Worm (Caenorhabditis elegans) whole organism, L4 larva: ENCODE measurements around the gene egg-3.
A peak's percentile ranks its signal among the peaks of the same experiment; 100 is the strongest.

ENCODE experiments used
- F10B5.3 ChIP-seq: sonication (generic microtip); optimal IDR thresholded peaks from 2 replicates; lab custom pipeline; 2016; ENCODE audit warnings: mild to moderate bottlenecking, missing genetic modification characterization, missing compliant biosample characterization
- F26F4.8 ChIP-seq: fragments of 200-800 bp; sonication (Bioruptor generic); conservative IDR thresholded peaks from 2 replicates; pipeline ENCODE4 v1.3.6; 2022; ENCODE audit warnings: missing genetic modification characterization, missing compliant biosample characterization
- F49E8.2 ChIP-seq: sonication (generic microtip); optimal IDR thresholded peaks from 2 replicates; lab custom pipeline; 2016; ENCODE audit warnings: missing compliant biosample characterization, mild to moderate bottlenecking, missing genetic modification characterization, borderline replicate concordance
- T26A8.4 ChIP-seq: fragments of 200-800 bp; sonication (Bioruptor generic); IDR thresholded peaks from 2 replicates; pipeline ENCODE4 v1.3.6; 2022; ENCODE audit warnings: missing genetic modification characterization, missing compliant biosample characterization
- Y75B8A.6 ChIP-seq: fragments of 200-800 bp; sonication (Bioruptor generic); IDR thresholded peaks from 2 replicates; pipeline ENCODE4 v1.3.6; 2022; ENCODE audit warnings: missing genetic modification reagents, missing genetic modification characterization, missing compliant biosample characterization
- ZK337.2 ChIP-seq: fragments of 200-800 bp; sonication (Bioruptor generic); IDR thresholded peaks from 2 replicates; pipeline ENCODE4 v1.3.6; 2022; ENCODE audit warnings: missing genetic modification reagents, missing genetic modification characterization, missing compliant biosample characterization
- aly-2 ChIP-seq: sonication (generic microtip); optimal IDR thresholded peaks from 2 replicates; lab custom pipeline; 2018; ENCODE audit warnings: missing biosample characterization, missing genetic modification characterization
- attf-4 ChIP-seq: sonication (generic microtip); optimal IDR thresholded peaks from 3 replicates; lab custom pipeline; 2017; ENCODE audit warnings: missing biosample characterization, missing genetic modification characterization
- ceh-20 ChIP-seq: fragments of 200-800 bp; sonication (Bioruptor generic); IDR thresholded peaks from 2 replicates; pipeline ENCODE4 v1.3.6; 2022; ENCODE audit warnings: missing genetic modification reagents, missing genetic modification characterization, missing compliant biosample characterization
- ceh-28 ChIP-seq: fragments of 150-350 bp; optimal IDR thresholded peaks from 2 replicates; lab custom pipeline; 2014; ENCODE audit warnings: missing biosample characterization, missing genetic modification reagents, missing genetic modification characterization
- ceh-44 ChIP-seq: fragments of 200-800 bp; sonication (Bioruptor generic); IDR thresholded peaks from 2 replicates; pipeline ENCODE4 v1.3.6; 2022; ENCODE audit warnings: missing genetic modification reagents, missing genetic modification characterization, missing compliant biosample characterization
- ceh-62 ChIP-seq: sonication (generic microtip); optimal IDR thresholded peaks from 2 replicates; lab custom pipeline; 2017; ENCODE audit warnings: missing biosample characterization, missing genetic modification characterization
- ceh-82 ChIP-seq: sonication (generic microtip); optimal IDR thresholded peaks from 2 replicates; lab custom pipeline; 2017; ENCODE audit warnings: missing biosample characterization, missing genetic modification characterization
- cey-2 ChIP-seq: sonication (generic microtip); optimal IDR thresholded peaks from 3 replicates; lab custom pipeline; 2017; ENCODE audit warnings: missing genetic modification characterization, mild to moderate bottlenecking, missing compliant biosample characterization, antibody characterized with exemption, borderline replicate concordance; ENCODE audit not compliant: insufficient read depth
- daf-12 ChIP-seq: fragments of 150-350 bp; optimal IDR thresholded peaks from 2 replicates; lab custom pipeline; 2014; ENCODE audit warnings: missing biosample characterization, missing genetic modification reagents, missing genetic modification characterization
- daf-16 ChIP-seq, 3 experiments: sonication (generic microtip); optimal IDR thresholded peaks; 2 replicates each; lab custom pipeline; 2016 to 2017; ENCODE audit warnings: missing genetic modification characterization in 3 of 3, missing genetic modification reagents in 3 of 3, mild to moderate bottlenecking in 2 of 3, missing compliant biosample characterization in 2 of 3, missing biosample characterization in 1 of 3, moderate library complexity in 1 of 3
- daf-8 ChIP-seq: fragments of 200-800 bp; sonication (Bioruptor generic); IDR thresholded peaks from 2 replicates; pipeline ENCODE4 v1.3.6; 2022; ENCODE audit warnings: missing genetic modification characterization, missing compliant biosample characterization
- dmd-9 ChIP-seq: fragments of 200-800 bp; sonication (Bioruptor generic); IDR thresholded peaks from 2 replicates; pipeline ENCODE4 v1.3.6; 2022; ENCODE audit warnings: missing genetic modification reagents, missing genetic modification characterization, missing compliant biosample characterization
- dpl-1 ChIP-seq: fragments of 150-350 bp; optimal IDR thresholded peaks from 2 replicates; lab custom pipeline; 2014; ENCODE audit warnings: missing biosample characterization, missing genetic modification reagents, missing genetic modification characterization
- duxl-1 ChIP-seq: sonication (generic microtip); optimal IDR thresholded peaks from 2 replicates; lab custom pipeline; 2016; ENCODE audit warnings: mild to moderate bottlenecking, missing genetic modification characterization, moderate library complexity, missing compliant biosample characterization; ENCODE audit not compliant: poor library complexity
- dve-1 ChIP-seq: sonication (generic microtip); optimal IDR thresholded peaks from 2 replicates; lab custom pipeline; 2017; ENCODE audit warnings: antibody characterized with exemption, mild to moderate bottlenecking, missing genetic modification characterization, missing compliant biosample characterization; ENCODE audit not compliant: insufficient read depth
- fos-1 ChIP-seq: fragments of 150-350 bp; optimal IDR thresholded peaks from 2 replicates; lab custom pipeline; 2014; ENCODE audit warnings: missing biosample characterization, missing genetic modification characterization
- gei-8 ChIP-seq: fragments of 200-800 bp; sonication (Bioruptor generic); optimal IDR thresholded peaks from 2 replicates; lab custom pipeline; 2018; ENCODE audit warnings: mild to moderate bottlenecking, missing genetic modification characterization, missing compliant biosample characterization
- hlh-30 ChIP-seq: sonication (generic microtip); optimal IDR thresholded peaks from 2 replicates; lab custom pipeline; 2017; ENCODE audit warnings: antibody characterized with exemption, mild to moderate bottlenecking, missing genetic modification characterization, missing compliant biosample characterization; ENCODE audit not compliant: insufficient read depth
- hmg-1.1 ChIP-seq: fragments of 200-800 bp; sonication (Bioruptor generic); IDR thresholded peaks from 2 replicates; pipeline ENCODE4 v1.3.6; 2022; ENCODE audit warnings: missing genetic modification reagents, missing genetic modification characterization, missing compliant biosample characterization
- jun-1 ChIP-seq: fragments of 150-350 bp; optimal IDR thresholded peaks from 2 replicates; lab custom pipeline; 2014; ENCODE audit warnings: missing biosample characterization, missing genetic modification reagents, missing genetic modification characterization
- lin-15B ChIP-seq: fragments of 150-350 bp; sonication (generic microtip); optimal IDR thresholded peaks from 3 replicates; lab custom pipeline; 2014; ENCODE audit warnings: missing biosample characterization, missing genetic modification characterization
- lin-29 ChIP-seq: fragments of 200-800 bp; sonication (Bioruptor generic); IDR thresholded peaks from 2 replicates; pipeline ENCODE4 v1.3.6; 2022; ENCODE audit warnings: missing genetic modification reagents, missing genetic modification characterization, missing compliant biosample characterization
- lir-3 ChIP-seq: sonication (generic microtip); optimal IDR thresholded peaks from 2 replicates; lab custom pipeline; 2016; ENCODE audit warnings: mild to moderate bottlenecking, missing genetic modification characterization, missing compliant biosample characterization
- madf-9 ChIP-seq: fragments of 200-800 bp; sonication (Bioruptor generic); conservative IDR thresholded peaks from 2 replicates; pipeline ENCODE4 v1.3.6; 2022; ENCODE audit warnings: missing genetic modification reagents, missing genetic modification characterization, missing compliant biosample characterization
- mes-2 ChIP-seq: sonication (generic microtip); optimal IDR thresholded peaks from 2 replicates; lab custom pipeline; 2016; ENCODE audit warnings: missing genotype, mild to moderate bottlenecking, missing genetic modification characterization, missing compliant biosample characterization; ENCODE audit not compliant: poor library complexity, severe bottlenecking
- nhr-10 ChIP-seq: fragments of 150-350 bp; optimal IDR thresholded peaks from 2 replicates; lab custom pipeline; 2014; ENCODE audit warnings: missing biosample characterization, missing genetic modification characterization
- nhr-111 ChIP-seq: fragments of 200-800 bp; sonication (Bioruptor generic); optimal IDR thresholded peaks from 2 replicates; lab custom pipeline; 2018; ENCODE audit warnings: mild to moderate bottlenecking, missing genetic modification characterization, missing compliant biosample characterization
- nhr-237 ChIP-seq: sonication (generic microtip); optimal IDR thresholded peaks from 2 replicates; lab custom pipeline; 2017; ENCODE audit warnings: missing biosample characterization, missing genetic modification characterization
- nhr-41 ChIP-seq: fragments of 200-800 bp; sonication (Bioruptor generic); IDR thresholded peaks from 2 replicates; pipeline ENCODE4 v1.3.6; 2022; ENCODE audit warnings: missing genetic modification reagents, missing genetic modification characterization, missing compliant biosample characterization
- nhr-48 ChIP-seq: sonication (generic microtip); optimal IDR thresholded peaks from 2 replicates; lab custom pipeline; 2016; ENCODE audit warnings: mild to moderate bottlenecking, missing genetic modification characterization, missing compliant biosample characterization
- nhr-6 ChIP-seq: fragments of 150-350 bp; optimal IDR thresholded peaks from 2 replicates; lab custom pipeline; 2014; ENCODE audit warnings: missing biosample characterization, missing genetic modification characterization
- nhr-76 ChIP-seq: fragments of 150-350 bp; optimal IDR thresholded peaks from 2 replicates; lab custom pipeline; 2014; ENCODE audit warnings: missing biosample characterization, missing genetic modification characterization
- php-3 ChIP-seq: fragments of 200-800 bp; sonication (Bioruptor generic); IDR thresholded peaks from 2 replicates; pipeline ENCODE4 v1.3.6; 2022; ENCODE audit warnings: missing genetic modification reagents, missing genetic modification characterization, missing compliant biosample characterization
- pqm-1 ChIP-seq: sonication (generic microtip); optimal IDR thresholded peaks from 2 replicates; lab custom pipeline; 2017; ENCODE audit warnings: missing biosample characterization, missing genetic modification characterization
- sdz-12 ChIP-seq: fragments of 200-800 bp; sonication (Bioruptor generic); optimal IDR thresholded peaks from 2 replicates; lab custom pipeline; 2018; ENCODE audit warnings: mild to moderate bottlenecking, missing genetic modification characterization, missing compliant biosample characterization
- skn-1 ChIP-seq: fragments of 150-350 bp; optimal IDR thresholded peaks from 2 replicates; lab custom pipeline; 2014; ENCODE audit warnings: missing biosample characterization, missing genetic modification characterization
- snpc-1.2 ChIP-seq: fragments of 200-800 bp; sonication (Bioruptor generic); IDR thresholded peaks from 2 replicates; pipeline ENCODE4 v1.3.6; 2022; ENCODE audit warnings: missing genetic modification reagents, missing genetic modification characterization, missing compliant biosample characterization
- spr-3 ChIP-seq: fragments of 200-800 bp; sonication (Bioruptor generic); optimal IDR thresholded peaks from 2 replicates; lab custom pipeline; 2018; ENCODE audit warnings: mild to moderate bottlenecking, missing genetic modification characterization, missing compliant biosample characterization
- tag-97 ChIP-seq: fragments of 200-800 bp; sonication (Bioruptor generic); IDR thresholded peaks from 2 replicates; pipeline ENCODE4 v1.3.6; 2022; ENCODE audit warnings: missing genetic modification characterization, missing compliant biosample characterization
- unc-62 ChIP-seq, 3 experiments: fragments of 150-350 bp in 1 of 3; sonication (generic microtip); optimal IDR thresholded peaks in 2 of 3; peaks in 1 of 3; 1 replicate in 1 of 3; 2 replicates in 2 of 3; lab custom pipeline; 2014 to 2017; ENCODE audit warnings: missing biosample characterization in 3 of 3, missing genetic modification characterization in 3 of 3, missing genetic modification reagents in 3 of 3, missing genotype in 1 of 3
- zfp-2 ChIP-seq: sonication (generic microtip); optimal IDR thresholded peaks from 2 replicates; lab custom pipeline; 2016; ENCODE audit warnings: mild to moderate bottlenecking, missing genetic modification characterization, missing compliant biosample characterization
- zfp-3 ChIP-seq: fragments of 200-800 bp; sonication (Bioruptor generic); conservative IDR thresholded peaks from 2 replicates; pipeline ENCODE4 v1.3.6; 2022; ENCODE audit warnings: missing genetic modification reagents, missing genetic modification characterization, missing compliant biosample characterization
- ztf-11 ChIP-seq: fragments of 150-350 bp; optimal IDR thresholded peaks from 2 replicates; lab custom pipeline; 2014; ENCODE audit warnings: missing biosample characterization, missing genetic modification characterization
- ztf-7 ChIP-seq: fragments of 150-350 bp; optimal IDR thresholded peaks from 2 replicates; lab custom pipeline; 2014; ENCODE audit warnings: missing biosample characterization, missing genetic modification characterization

egg-3 gene

DNA sequence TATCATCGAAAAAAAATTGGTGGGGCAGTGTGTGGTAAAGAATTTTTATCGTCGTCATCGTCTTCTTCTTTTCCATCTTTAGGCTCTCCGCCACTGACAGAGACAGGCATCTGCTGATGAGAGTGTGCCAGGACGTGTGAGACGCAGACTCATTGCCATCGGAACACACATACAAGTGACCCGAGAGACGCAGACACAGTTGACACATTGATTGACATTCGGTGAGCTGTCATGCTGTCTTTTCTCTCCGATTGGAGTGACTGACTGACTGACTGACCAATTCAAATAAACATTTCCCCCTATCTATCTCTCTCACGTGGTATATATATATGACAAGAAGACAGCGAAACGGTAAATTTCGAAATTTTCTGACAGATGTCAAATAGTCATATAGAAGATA lies 33.1 kb downstream of the egg-3 start (continued):
- TF ChIP-seq hmg-1.1 = peak; percentile 67; the same call in 1 of the 2 replicates
- peak; percentile 81; the same call in 1 of the 2 replicates for TF ChIP-seq nhr-41 (GFP tag; lab: Robert Waterston, UW)
- TF ChIP-seq zfp-3 (GFP tag; lab: Robert Waterston, UW) = peak; percentile 62; the same call in 1 of the 2 replicates
- TF ChIP-seq unc-62 (GFP tag; optimal IDR thresholded peaks at IDR 0.05 in 1 of 2; lab: Kevin White, UChicago) = peak; percentile 79 to 100
- TF ChIP-seq unc-62 (tag; optimal IDR thresholded peaks at IDR 0.05; lab: Kevin White, UChicago) = no peak
- TF ChIP-seq dmd-9 (GFP tag; lab: Robert Waterston, UW) = no peak
- no peak for TF ChIP-seq ceh-82
- peak; percentile 22 for TF ChIP-seq pqm-1 (tag; lab: Kevin White, UChicago)
- TF ChIP-seq nhr-111 (GFP tag; lab: Kevin White, UChicago) = no peak
- TF ChIP-seq nhr-10 (tag; lab: Kevin White, UChicago) = peak; percentile 40
- no peak for TF ChIP-seq sdz-12 (GFP tag; lab: Kevin White, UChicago)
- peak; percentile 7 for TF ChIP-seq zfp-2 (tag; lab: Kevin White, UChicago)
- peak; percentile 94 for TF ChIP-seq hlh-30 (tag; lab: Kevin White, UChicago)
- no peak for TF ChIP-seq duxl-1 (tag; lab: Kevin White, UChicago)
- TF ChIP-seq nhr-48 (tag; lab: Kevin White, UChicago) = peak; percentile 90
- TF ChIP-seq F49E8.2 (tag; lab: Kevin White, UChicago) = no peak
- no peak for TF ChIP-seq jun-1 (tag; lab: Kevin White, UChicago)
- peak in 1 of 2 experiments; percentile 84 for TF ChIP-seq daf-16 (GFP tag; optimal IDR thresholded peaks at IDR 0.05; lab: Kevin White, UChicago)
- peak; percentile 71 for TF ChIP-seq daf-16 (tag; optimal IDR thresholded peaks at IDR 0.05; lab: Kevin White, UChicago)
- TF ChIP-seq daf-12 = no peak
- no peak for TF ChIP-seq ceh-44
- no peak for TF ChIP-seq lin-29 (GFP tag; lab: Robert Waterston, UW)
- peak; percentile 48 for TF ChIP-seq ztf-7 (tag; lab: Kevin White, UChicago)
- no peak for TF ChIP-seq aly-2 (tag; lab: Kevin White, UChicago)
- TF ChIP-seq F10B5.3 = no peak
- no peak for TF ChIP-seq fos-1 (tag; lab: Kevin White, UChicago)
- no peak for TF ChIP-seq skn-1 (tag; lab: Kevin White, UChicago)
- TF ChIP-seq lir-3 = no peak
- TF ChIP-seq cey-2 (tag; lab: Kevin White, UChicago) = no peak
- peak; percentile 75 for TF ChIP-seq php-3 (GFP tag; lab: Robert Waterston, UW)
- no peak for TF ChIP-seq snpc-1.2 (GFP tag; lab: Robert Waterston, UW)
- peak; percentile 50 for TF ChIP-seq mes-2
- no peak for TF ChIP-seq ztf-11
- no peak for TF ChIP-seq ceh-62 (tag; lab: Kevin White, UChicago)
- no peak for TF ChIP-seq F26F4.8 (GFP tag; lab: Robert Waterston, UW)
- TF ChIP-seq tag-97 (GFP tag; lab: Robert Waterston, UW) = no peak
- peak; percentile 66 for TF ChIP-seq gei-8
- no peak for TF ChIP-seq ZK337.2 (GFP tag; lab: Robert Waterston, UW)
- TF ChIP-seq ceh-28 (tag; lab: Kevin White, UChicago) = no peak
- TF ChIP-seq spr-3 (GFP tag; lab: Kevin White, UChicago) = no peak
- TF ChIP-seq nhr-237 = no peak
- peak; percentile 66 for TF ChIP-seq T26A8.4
- TF ChIP-seq Y75B8A.6 (GFP tag; lab: Robert Waterston, UW) = no peak
- peak; percentile 86 for TF ChIP-seq dve-1
- no peak for TF ChIP-seq daf-8 (GFP tag; lab: Robert Waterston, UW)
- TF ChIP-seq ceh-20 (GFP tag; lab: Robert Waterston, UW) = peak; percentile 96
- TF ChIP-seq dpl-1 (GFP tag; lab: Kevin White, UChicago) = peak; percentile 48
- no peak for TF ChIP-seq attf-4 (tag; lab: Kevin White, UChicago)
- peak; percentile 42; the same call in 1 of the 2 replicates for TF ChIP-seq madf-9 (GFP tag; lab: Robert Waterston, UW)
- peak; percentile 69 for TF ChIP-seq nhr-6
- TF ChIP-seq nhr-76 (tag; lab: Kevin White, UChicago) = no peak
- no peak for TF ChIP-seq lin-15B (tag; lab: Kevin White, UChicago)
